Fruit fly (Drosophila melanogaster) whole organism, embryonic: ENCODE measurements around the gene CG3347.

Source experiments
- ATbp ChIP-seq: fragments of 200-800 bp; sonication (Bioruptor generic); optimal IDR thresholded peaks from 2 replicates; lab custom pipeline; 2017; ENCODE audit warnings: missing biosample characterization, mild to moderate bottlenecking, missing genetic modification characterization, missing genetic modification reagents
- Asciz ChIP-seq: fragments of 200-800 bp; sonication (Bioruptor generic); optimal IDR thresholded peaks from 2 replicates; lab custom pipeline; 2017; ENCODE audit warnings: missing biosample characterization, mild to moderate bottlenecking, missing genetic modification characterization, missing genetic modification reagents
- CG10209 ChIP-seq: fragments of 200-800 bp; sonication (Bioruptor generic); optimal IDR thresholded peaks from 3 replicates; lab custom pipeline; 2017; ENCODE audit warnings: missing biosample characterization, mild to moderate bottlenecking, missing genetic modification characterization, missing genetic modification reagents
- CG10543 ChIP-seq: fragments of 200-800 bp; sonication (Bioruptor generic); optimal IDR thresholded peaks from 3 replicates; lab custom pipeline; 2017; ENCODE audit warnings: missing biosample characterization, mild to moderate bottlenecking, missing genetic modification characterization, moderate library complexity
- CG12299 ChIP-seq: fragments of 200-800 bp; sonication (Bioruptor generic); optimal IDR thresholded peaks from 2 replicates; lab custom pipeline; 2018; ENCODE audit warnings: missing biosample characterization, mild to moderate bottlenecking, missing genetic modification characterization
- CG1233 ChIP-seq: fragments of 200-800 bp; sonication (Bioruptor generic); optimal IDR thresholded peaks from 4 replicates; lab custom pipeline; 2018; ENCODE audit warnings: missing biosample characterization, mild to moderate bottlenecking, missing genetic modification characterization
- CG12659 ChIP-seq: fragments of 200-800 bp; sonication (Bioruptor generic); optimal IDR thresholded peaks from 3 replicates; lab custom pipeline; 2017; ENCODE audit warnings: mild to moderate bottlenecking, missing biosample characterization, missing genetic modification reagents, missing genetic modification characterization
- CG12769 ChIP-seq: fragments of 200-800 bp; sonication (Bioruptor generic); optimal IDR thresholded peaks from 2 replicates; lab custom pipeline; 2019; ENCODE audit warnings: missing biosample characterization, mild to moderate bottlenecking, missing genetic modification characterization, moderate library complexity
- CG13296 ChIP-seq: fragments of 200-800 bp; sonication (Bioruptor generic); optimal IDR thresholded peaks from 3 replicates; lab custom pipeline; 2018; ENCODE audit warnings: missing biosample characterization, mild to moderate bottlenecking, missing genetic modification characterization
- CG15011 ChIP-seq: fragments of 200-800 bp; sonication (Bioruptor generic); optimal IDR thresholded peaks from 3 replicates; lab custom pipeline; 2018; ENCODE audit warnings: missing biosample characterization, mild to moderate bottlenecking, missing genetic modification characterization
- CG15479 ChIP-seq: fragments of 200-800 bp; sonication (Bioruptor generic); optimal IDR thresholded peaks from 3 replicates; lab custom pipeline; 2019; ENCODE audit warnings: missing biosample characterization, mild to moderate bottlenecking, missing genetic modification characterization, moderate library complexity
- CG17385 ChIP-seq: fragments of 200-800 bp; sonication (Bioruptor generic); optimal IDR thresholded peaks from 3 replicates; lab custom pipeline; 2018; ENCODE audit warnings: missing biosample characterization, mild to moderate bottlenecking, missing genetic modification characterization
- CG17568 ChIP-seq: fragments of 200-800 bp; sonication (Bioruptor generic); optimal IDR thresholded peaks from 2 replicates; lab custom pipeline; 2018; ENCODE audit warnings: missing biosample characterization, mild to moderate bottlenecking, missing genetic modification characterization, moderate library complexity
- CG2678 ChIP-seq: fragments of 200-800 bp; sonication (Bioruptor generic); optimal IDR thresholded peaks from 3 replicates; lab custom pipeline; 2019; ENCODE audit warnings: missing biosample characterization, mild to moderate bottlenecking, missing genetic modification characterization, moderate library complexity
- CG3726 ChIP-seq: fragments of 200-800 bp; sonication (Bioruptor generic); IDR thresholded peaks from 3 replicates; pipeline ENCODE4, ENCODE4 v1.3.6; 2022; ENCODE audit warnings: missing biosample characterization, missing genetic modification characterization
- CG4328 ChIP-seq: fragments of 200-800 bp; sonication (Bioruptor generic); optimal IDR thresholded peaks from 3 replicates; lab custom pipeline; 2017; ENCODE audit warnings: missing biosample characterization, missing genetic modification reagents, missing genetic modification characterization
- CG6854 ChIP-seq: fragments of 200-800 bp; sonication (Bioruptor generic); optimal IDR thresholded peaks from 3 replicates; lab custom pipeline; 2017; ENCODE audit warnings: missing biosample characterization, mild to moderate bottlenecking, missing genetic modification characterization
- CG7987 ChIP-seq: fragments of 200-800 bp; sonication (Bioruptor generic); optimal IDR thresholded peaks from 2 replicates; lab custom pipeline; 2018; ENCODE audit warnings: missing biosample characterization, mild to moderate bottlenecking, missing genetic modification characterization, moderate library complexity
- CG8281 ChIP-seq: fragments of 200-800 bp; sonication (Bioruptor generic); optimal IDR thresholded peaks from 2 replicates; lab custom pipeline; 2018; ENCODE audit warnings: missing biosample characterization, mild to moderate bottlenecking, missing genetic modification characterization, moderate library complexity
- CHES-1-like ChIP-seq: fragments of 200-800 bp; sonication (Bioruptor generic); optimal IDR thresholded peaks from 2 replicates; lab custom pipeline; 2016; ENCODE audit warnings: missing biosample characterization, missing genetic modification characterization
- CrebB ChIP-seq: fragments of 200-800 bp; sonication (Bioruptor generic); optimal IDR thresholded peaks from 3 replicates; lab custom pipeline; 2018; ENCODE audit warnings: missing biosample characterization, mild to moderate bottlenecking, missing genetic modification characterization
- Dll ChIP-seq: fragments of 200-800 bp; sonication (Bioruptor generic); IDR thresholded peaks from 4 replicates; pipeline ENCODE4 v1.3.6; 2022; ENCODE audit warnings: missing biosample characterization, missing genetic modification characterization; ENCODE audit not compliant: partially characterized antibody
- Fer3 ChIP-seq: fragments of 200-800 bp; sonication (Bioruptor generic); optimal IDR thresholded peaks from 2 replicates; lab custom pipeline; 2018; ENCODE audit warnings: missing biosample characterization, mild to moderate bottlenecking, missing genetic modification characterization, moderate library complexity
- HLHmδ ChIP-seq: fragments of 200-800 bp; sonication (Bioruptor generic); optimal IDR thresholded peaks from 2 replicates; lab custom pipeline; 2018; ENCODE audit warnings: missing biosample characterization, mild to moderate bottlenecking, missing genetic modification characterization, moderate library complexity
- Hmr ChIP-seq: fragments of 200-800 bp; sonication (Bioruptor generic); optimal IDR thresholded peaks from 3 replicates; lab custom pipeline; 2017; ENCODE audit warnings: mild to moderate bottlenecking, missing biosample characterization, missing genetic modification reagents, missing genetic modification characterization
- MBD-R2 ChIP-seq: fragments of 200-800 bp; sonication (Bioruptor generic); IDR thresholded peaks from 2 replicates; pipeline ENCODE4 v1.3.6; 2022; ENCODE audit warnings: missing biosample characterization, missing genetic modification characterization
- Meics ChIP-seq: fragments of 200-800 bp; sonication (Bioruptor generic); optimal IDR thresholded peaks from 2 replicates; lab custom pipeline; 2017; ENCODE audit warnings: missing biosample characterization, mild to moderate bottlenecking, missing genetic modification characterization
- Oaz ChIP-seq: fragments of 200-800 bp; sonication (Bioruptor generic); IDR thresholded peaks from 2 replicates; pipeline ENCODE4 v1.3.6; 2022; ENCODE audit warnings: missing biosample characterization, missing genetic modification characterization
- Sox100B ChIP-seq: fragments of 200-800 bp; sonication (Bioruptor generic); optimal IDR thresholded peaks from 3 replicates; lab custom pipeline; 2018; ENCODE audit warnings: missing biosample characterization, mild to moderate bottlenecking, missing genetic modification characterization
- Vsx1 ChIP-seq: fragments of 200-800 bp; sonication (Bioruptor generic); optimal IDR thresholded peaks from 2 replicates; lab custom pipeline; 2017; ENCODE audit warnings: missing biosample characterization, mild to moderate bottlenecking, missing genetic modification characterization, missing genetic modification reagents
- ap ChIP-seq: fragments of 200-800 bp; sonication (Bioruptor generic); IDR thresholded peaks from 2 replicates; pipeline ENCODE4 v1.3.6; 2022; ENCODE audit warnings: missing biosample characterization, missing genetic modification characterization
- chinmo ChIP-seq: fragments of 200-800 bp; sonication (Bioruptor generic); IDR thresholded peaks from 4 replicates; pipeline ENCODE4 v1.3.6; 2022; ENCODE audit warnings: missing biosample characterization, missing genetic modification characterization; ENCODE audit not compliant: partially characterized antibody
- cwo ChIP-seq: fragments of 200-800 bp; sonication (Bioruptor generic); optimal IDR thresholded peaks from 3 replicates; lab custom pipeline; 2017; ENCODE audit warnings: missing biosample characterization, missing genetic modification characterization, mild to moderate bottlenecking, moderate library complexity, missing genetic modification reagents
- exex ChIP-seq: fragments of 200-800 bp; sonication (Bioruptor generic); optimal IDR thresholded peaks from 4 replicates; lab custom pipeline; 2018; ENCODE audit warnings: missing biosample characterization, mild to moderate bottlenecking, missing genetic modification characterization, moderate library complexity
- fd102C ChIP-seq: fragments of 200-800 bp; sonication (Bioruptor generic); optimal IDR thresholded peaks from 2 replicates; lab custom pipeline; 2018; ENCODE audit warnings: missing biosample characterization, mild to moderate bottlenecking, missing genetic modification characterization, moderate library complexity
- fd64A ChIP-seq: fragments of 200-800 bp; sonication (Bioruptor generic); optimal IDR thresholded peaks from 3 replicates; lab custom pipeline; 2018; ENCODE audit warnings: missing biosample characterization, mild to moderate bottlenecking, missing genetic modification characterization
- grn ChIP-seq: fragments of 200-800 bp; sonication (Bioruptor generic); optimal IDR thresholded peaks from 3 replicates; lab custom pipeline; 2017; ENCODE audit warnings: missing biosample characterization, missing genetic modification characterization
- mirr ChIP-seq: fragments of 200-800 bp; sonication (Bioruptor generic); optimal IDR thresholded peaks from 3 replicates; lab custom pipeline; 2018; ENCODE audit warnings: missing biosample characterization, mild to moderate bottlenecking, missing genetic modification characterization
- nau ChIP-seq: fragments of 200-800 bp; sonication (Bioruptor generic); optimal IDR thresholded peaks from 3 replicates; lab custom pipeline; 2017; ENCODE audit warnings: missing biosample characterization, mild to moderate bottlenecking, missing genetic modification characterization, missing genetic modification reagents
- odd ChIP-seq: fragments of 200-800 bp; sonication (Bioruptor generic); optimal IDR thresholded peaks from 2 replicates; lab custom pipeline; 2017; ENCODE audit warnings: missing biosample characterization, mild to moderate bottlenecking, missing genetic modification characterization
- prd ChIP-seq, 3 experiments: fragments of >200 bp in 2 of 3; fragments of 200-800 bp in 1 of 3; sonication (Bioruptor generic) in 1 of 3; optimal IDR thresholded peaks in 2 of 3; IDR thresholded peaks in 1 of 3; 2 replicates in 2 of 3; 3 replicates in 1 of 3; pipeline versions ENCODE4 v1.3.6 to Lab custom; 2017 to 2022; ENCODE audit warnings: missing biosample characterization in 1 of 3, missing genetic modification characterization in 1 of 3
- run ChIP-seq: fragments of 200-800 bp; sonication (Bioruptor generic); optimal IDR thresholded peaks from 3 replicates; lab custom pipeline; 2018; ENCODE audit warnings: missing biosample characterization, mild to moderate bottlenecking, missing genetic modification characterization
- sc ChIP-seq, 3 experiments: fragments of >200 bp in 2 of 3; fragments of 200-800 bp in 1 of 3; sonication (Bioruptor generic) in 1 of 3; optimal IDR thresholded peaks; 2 replicates in 2 of 3; 3 replicates in 1 of 3; lab custom pipeline; 2017; ENCODE audit warnings: mild to moderate bottlenecking in 1 of 3, missing biosample characterization in 1 of 3, missing genetic modification characterization in 1 of 3, missing genetic modification reagents in 1 of 3
- sqz ChIP-seq: fragments of 200-800 bp; sonication (Bioruptor generic); optimal IDR thresholded peaks from 3 replicates; lab custom pipeline; 2018; ENCODE audit warnings: missing biosample characterization, mild to moderate bottlenecking, missing genetic modification characterization
- wek ChIP-seq: fragments of 200-800 bp; sonication (Bioruptor generic); optimal IDR thresholded peaks from 3 replicates; lab custom pipeline; 2018; ENCODE audit warnings: missing biosample characterization, mild to moderate bottlenecking, missing genetic modification characterization, moderate library complexity
- wor ChIP-seq: fragments of 200-800 bp; sonication (Bioruptor generic); IDR thresholded peaks from 2 replicates; pipeline ENCODE4 v1.3.6; 2022; ENCODE audit warnings: missing biosample characterization, missing genetic modification characterization

The CG3347 gene

DNA sequence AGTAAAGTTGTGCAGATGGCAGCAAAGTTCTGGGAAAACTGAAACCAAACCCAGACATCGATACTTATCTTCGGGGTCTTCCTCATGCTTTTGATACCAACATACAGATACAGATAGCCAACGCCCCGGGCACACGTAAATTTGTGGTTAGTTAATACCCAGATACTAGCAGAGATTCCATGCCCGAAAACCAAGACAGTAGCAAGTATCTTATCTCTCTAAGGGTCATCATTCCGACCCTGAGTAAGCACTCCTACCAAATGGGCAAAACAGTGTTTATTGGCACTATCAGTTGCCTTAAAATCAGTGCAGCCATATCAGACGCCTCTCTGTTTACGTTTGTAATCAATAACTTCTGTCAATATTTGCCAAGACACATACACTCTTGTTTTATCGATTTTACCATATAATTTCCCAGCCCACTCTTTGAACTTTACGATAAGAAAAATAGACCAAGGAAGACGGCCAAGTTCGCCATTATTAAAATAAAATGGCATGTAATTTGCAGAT is 11.3 kb downstream of the CG3347 start, which contains the start of gene OtopLb (continued):
- TF ChIP-seq nau (GFP tag; lab: Kevin White, UChicago) (peak; percentile 31), HLHmδ (peak; percentile 30), exex (tag; lab: Kevin White, UChicago) (peak; percentile 62), CG12299 (peak; percentile 22), ATbp (GFP tag; lab: Kevin White, UChicago) (peak; percentile 59), run (tag; lab: Kevin White, UChicago) (peak; percentile 54), CG17568 (GFP tag; lab: Kevin White, UChicago) (peak; percentile 53), fd102C (GFP tag; lab: Kevin White, UChicago) (no peak), ap (GFP tag; lab: Robert Waterston, UW) (no peak), chinmo (0 out of 4 replicates have a peak, but pooled peaks have one; percentile 25), MBD-R2 (no peak), CG12659 (peak; percentile 21), sqz (GFP tag; lab: Kevin White, UChicago) (peak; percentile 36), CG6854 (GFP tag; lab: Kevin White, UChicago) (peak; percentile 39), fd64A (GFP tag; lab: Kevin White, UChicago) (peak; percentile 50), CG8281 (tag; lab: Kevin White, UChicago) (peak; percentile 68), CHES-1-like (GFP tag; lab: Kevin White, UChicago) (no peak), wor (no peak), Hmr (GFP tag; lab: Kevin White, UChicago) (peak; percentile 72), CG15479 (GFP tag; lab: Kevin White, UChicago) (no peak), CG4328 (GFP tag; lab: Kevin White, UChicago) (peak; percentile 24), CrebB (tag; lab: Kevin White, UChicago) (peak; percentile 27), grn (GFP tag; lab: Kevin White, UChicago) (peak; percentile 90), Asciz (peak; percentile 59), cwo (GFP tag; lab: Kevin White, UChicago) (peak; percentile 41), wek (GFP tag; lab: Kevin White, UChicago) (peak; percentile 57), Vsx1 (GFP tag; lab: Kevin White, UChicago) (peak; percentile 53), CG13296 (GFP tag; lab: Kevin White, UChicago) (peak; percentile 65), CG12769 (tag; lab: Kevin White, UChicago) (peak; percentile 33), mirr (GFP tag; lab: Kevin White, UChicago) (peak; percentile 87), odd (GFP tag; lab: Kevin White, UChicago) (peak; percentile 54), Meics (GFP tag; lab: Kevin White, UChicago) (peak; percentile 39), Oaz (GFP tag; lab: Robert Waterston, UW) (no peak), Dll (no peak), CG7987 (GFP tag; lab: Kevin White, UChicago) (peak; percentile 64), CG10543 (GFP tag; lab: Kevin White, UChicago) (peak; percentile 52), CG3726 (GFP tag; lab: Robert Waterston, UW) (no peak), Sox100B (GFP tag; lab: Kevin White, UChicago) (peak; percentile 49), CG10209 (GFP tag; lab: Kevin White, UChicago) (peak; percentile 22), sc (optimal IDR thresholded peaks at IDR 0.05; lab: Kevin White, UChicago) (no peak), sc (GFP tag; optimal IDR thresholded peaks at IDR 0.05; lab: Kevin White, UChicago) (no peak), Fer3 (tag; lab: Kevin White, UChicago) (peak; percentile 34), CG17385 (GFP tag; lab: Kevin White, UChicago) (peak; percentile 10), CG15011 (GFP tag; lab: Kevin White, UChicago) (peak; percentile 48), prd (optimal IDR thresholded peaks at IDR 0.05; lab: Kevin White, UChicago) (no peak), prd (GFP tag; IDR thresholded peaks at IDR 0.05; lab: Robert Waterston, UW) (no peak), CG2678 (tag; lab: Kevin White, UChicago) (peak; percentile 62), CG1233 (peak; percentile 68)
